Fruit fly (Drosophila melanogaster) whole organism, embryonic: Measurements from ENCODE around the gene sky.

Experiments used
- B-H2 ChIP-seq: fragments of 200-800 bp; sonication (Bioruptor generic); optimal IDR thresholded peaks from 2 replicates; lab custom pipeline; 2018; ENCODE audit warnings: missing biosample characterization, mild to moderate bottlenecking, missing genetic modification characterization
- CG13775 ChIP-seq: fragments of 200-800 bp; sonication (Bioruptor generic); optimal IDR thresholded peaks from 3 replicates; lab custom pipeline; 2017; ENCODE audit warnings: missing biosample characterization, mild to moderate bottlenecking, missing genetic modification characterization
- CG1529 ChIP-seq: fragments of 200-800 bp; sonication (Bioruptor generic); optimal IDR thresholded peaks from 3 replicates; lab custom pipeline; 2018; ENCODE audit warnings: missing biosample characterization, missing genetic modification characterization
- CG15479 ChIP-seq: fragments of 200-800 bp; sonication (Bioruptor generic); optimal IDR thresholded peaks from 3 replicates; lab custom pipeline; 2019; ENCODE audit warnings: missing biosample characterization, mild to moderate bottlenecking, missing genetic modification characterization, moderate library complexity
- CG18599 ChIP-seq: fragments of 200-800 bp; sonication (Bioruptor generic); optimal IDR thresholded peaks from 3 replicates; lab custom pipeline; 2017; ENCODE audit warnings: missing biosample characterization, missing genetic modification characterization, mild to moderate bottlenecking, moderate library complexity, missing genetic modification reagents
- CG2116 ChIP-seq: fragments of 200-800 bp; sonication (Bioruptor generic); optimal IDR thresholded peaks from 3 replicates; lab custom pipeline; 2018; ENCODE audit warnings: missing biosample characterization, mild to moderate bottlenecking, missing genetic modification characterization
- CG32767 ChIP-seq: fragments of 200-800 bp; sonication (Bioruptor generic); IDR thresholded peaks from 2 replicates; pipeline ENCODE4 v1.3.6; 2022; ENCODE audit warnings: missing biosample characterization, missing genetic modification characterization
- CG42726 ChIP-seq: fragments of 200-800 bp; sonication (Bioruptor generic); IDR thresholded peaks from 2 replicates; pipeline ENCODE4 v1.3.6; 2022; ENCODE audit warnings: missing biosample characterization, missing genetic modification characterization; ENCODE audit not compliant: partially characterized antibody
- CG4404 ChIP-seq: fragments of 200-800 bp; sonication (Bioruptor generic); IDR thresholded peaks from 2 replicates; pipeline ENCODE4 v1.3.6; 2022; ENCODE audit warnings: missing biosample characterization, missing genetic modification characterization
- CG6654 ChIP-seq: fragments of 200-800 bp; sonication (Bioruptor generic); optimal IDR thresholded peaks from 2 replicates; lab custom pipeline; 2017; ENCODE audit warnings: missing biosample characterization, mild to moderate bottlenecking, missing genetic modification characterization
- CG6689 ChIP-seq: fragments of 200-800 bp; sonication (Bioruptor generic); IDR thresholded peaks from 2 replicates; pipeline ENCODE4 v1.3.6; 2022; ENCODE audit warnings: missing biosample characterization, missing genetic modification characterization
- CG8089 ChIP-seq: fragments of 200-800 bp; sonication (Bioruptor generic); optimal IDR thresholded peaks from 3 replicates; lab custom pipeline; 2016; ENCODE audit warnings: missing biosample characterization, missing genetic modification characterization
- CG9797 ChIP-seq: fragments of 200-800 bp; sonication (Bioruptor generic); optimal IDR thresholded peaks from 3 replicates; lab custom pipeline; 2018; ENCODE audit warnings: missing biosample characterization, mild to moderate bottlenecking, missing genetic modification characterization
- CrebB ChIP-seq: fragments of 200-800 bp; sonication (Bioruptor generic); optimal IDR thresholded peaks from 3 replicates; lab custom pipeline; 2018; ENCODE audit warnings: missing biosample characterization, mild to moderate bottlenecking, missing genetic modification characterization
- Dbx ChIP-seq: fragments of 200-800 bp; sonication (Bioruptor generic); IDR thresholded peaks from 3 replicates; pipeline ENCODE4 v1.3.6; 2022; ENCODE audit warnings: missing biosample characterization, missing genetic modification characterization
- Dip3 ChIP-seq: fragments of 200-800 bp; sonication (Bioruptor generic); optimal IDR thresholded peaks from 3 replicates; lab custom pipeline; 2016; ENCODE audit warnings: missing biosample characterization, missing genetic modification characterization
- E2f1 ChIP-seq: fragments of 200-800 bp; sonication (Bioruptor generic); IDR thresholded peaks from 2 replicates; pipeline ENCODE4 v1.3.6; 2022; ENCODE audit warnings: missing biosample characterization, missing genetic modification characterization
- Ets65A ChIP-seq: fragments of 200-800 bp; sonication (Bioruptor generic); peaks from one replicate; lab custom pipeline; 2016; ENCODE audit warnings: missing biosample characterization, missing genetic modification characterization
- H2.0 ChIP-seq: fragments of 200-800 bp; sonication (Bioruptor generic); IDR thresholded peaks from 2 replicates; pipeline ENCODE4 v1.3.6; 2022; ENCODE audit warnings: missing biosample characterization, missing genetic modification characterization
- HLH4C ChIP-seq: fragments of 200-800 bp; sonication (Bioruptor generic); IDR thresholded peaks from 3 replicates; pipeline ENCODE4 v1.3.6; 2022; ENCODE audit warnings: missing biosample characterization, missing genetic modification characterization; ENCODE audit not compliant: partially characterized antibody
- Hmx ChIP-seq: fragments of 200-800 bp; sonication (Bioruptor generic); optimal IDR thresholded peaks from 2 replicates; lab custom pipeline; 2016; ENCODE audit warnings: missing biosample characterization, missing genetic modification characterization
- Lhr ChIP-seq: fragments of 200-800 bp; sonication (Bioruptor generic); optimal IDR thresholded peaks from 3 replicates; lab custom pipeline; 2017; ENCODE audit warnings: mild to moderate bottlenecking, missing biosample characterization, missing genetic modification reagents, missing genetic modification characterization
- MESR4 ChIP-seq: fragments of 200-800 bp; sonication (Bioruptor generic); optimal IDR thresholded peaks from 2 replicates; lab custom pipeline; 2018; ENCODE audit warnings: missing biosample characterization, mild to moderate bottlenecking, missing genetic modification characterization, moderate library complexity
- Med ChIP-seq: fragments of 200-800 bp; sonication (Bioruptor generic); peaks from one replicate; lab custom pipeline; 2016; ENCODE audit warnings: missing biosample characterization, missing genetic modification characterization, mild to moderate bottlenecking, inconsistent platforms, moderate library complexity
- Nf-YB ChIP-seq: fragments of 200-800 bp; sonication (Bioruptor generic); optimal IDR thresholded peaks from 3 replicates; lab custom pipeline; 2019; ENCODE audit warnings: missing biosample characterization, mild to moderate bottlenecking, missing genetic modification characterization, moderate library complexity
- Rx ChIP-seq: fragments of 200-800 bp; sonication (Bioruptor generic); IDR thresholded peaks from 2 replicates; pipeline ENCODE4 v1.3.6; 2022; ENCODE audit warnings: missing biosample characterization, missing genetic modification characterization
- Sry-β ChIP-seq: fragments of 200-800 bp; sonication (Bioruptor generic); optimal IDR thresholded peaks from 2 replicates; lab custom pipeline; 2018; ENCODE audit warnings: missing biosample characterization, mild to moderate bottlenecking, missing genetic modification characterization, moderate library complexity
- Trl ChIP-seq, 3 experiments: fragments of >200 bp in 2 of 3; fragments of 200-800 bp in 1 of 3; sonication (Bioruptor generic) in 1 of 3; optimal IDR thresholded peaks; 2 replicates in 1 of 3; 3 replicates in 2 of 3; lab custom pipeline; 2016 to 2017; ENCODE audit warnings: missing biosample characterization in 1 of 3, missing genetic modification characterization in 1 of 3
- YL-1 ChIP-seq: fragments of 200-800 bp; sonication (Bioruptor generic); optimal IDR thresholded peaks from 3 replicates; lab custom pipeline; 2017; ENCODE audit warnings: missing biosample characterization, mild to moderate bottlenecking, missing genetic modification characterization
- bbx ChIP-seq: fragments of 200-800 bp; sonication (Bioruptor generic); IDR thresholded peaks from 2 replicates; pipeline ENCODE4 v1.3.6; 2022; ENCODE audit warnings: missing biosample characterization, missing genetic modification characterization; ENCODE audit not compliant: partially characterized antibody
- chn ChIP-seq: fragments of 200-800 bp; sonication (Bioruptor generic); optimal IDR thresholded peaks from 2 replicates; lab custom pipeline; 2016; ENCODE audit warnings: missing biosample characterization, missing genetic modification characterization
- en ChIP-seq: fragments of 200-800 bp; sonication (Bioruptor generic); optimal IDR thresholded peaks from 2 replicates; lab custom pipeline; 2016; ENCODE audit warnings: missing biosample characterization, missing genetic modification characterization
- eve ChIP-seq, 2 experiments: fragments of >200 bp; optimal IDR thresholded peaks; 2 replicates each; lab custom pipeline; 2017; ENCODE audit warnings: missing biosample characterization in 2 of 2, missing genetic modification characterization in 2 of 2
- grn ChIP-seq: fragments of 200-800 bp; sonication (Bioruptor generic); optimal IDR thresholded peaks from 3 replicates; lab custom pipeline; 2017; ENCODE audit warnings: missing biosample characterization, missing genetic modification characterization
- gt ChIP-seq: fragments of 200-800 bp; sonication (Bioruptor generic); IDR thresholded peaks from 2 replicates; pipeline ENCODE4 v1.3.6; 2022; ENCODE audit warnings: missing biosample characterization, missing genetic modification characterization
- hbn ChIP-seq: fragments of 200-800 bp; sonication (Bioruptor generic); IDR thresholded peaks from 2 replicates; pipeline ENCODE4 v1.3.6; 2022; ENCODE audit warnings: missing biosample characterization, missing genetic modification characterization; ENCODE audit not compliant: partially characterized antibody
- hkb ChIP-seq, 2 experiments: fragments of 200-800 bp in 1 of 2; fragments of >200 bp in 1 of 2; sonication (Bioruptor generic) in 1 of 2; IDR thresholded peaks in 1 of 2; optimal IDR thresholded peaks in 1 of 2; 2 replicates each; pipeline versions ENCODE4 v1.3.6 to Lab custom; 2017 to 2022; ENCODE audit warnings: missing biosample characterization in 1 of 2, missing genetic modification characterization in 1 of 2
- kah ChIP-seq: fragments of 200-800 bp; sonication (Bioruptor generic); optimal IDR thresholded peaks from 2 replicates; lab custom pipeline; 2018; ENCODE audit warnings: missing biosample characterization, mild to moderate bottlenecking, missing genetic modification characterization
- luna ChIP-seq: fragments of 200-800 bp; sonication (Bioruptor generic); optimal IDR thresholded peaks from 2 replicates; lab custom pipeline; 2016; ENCODE audit warnings: missing biosample characterization, missing genetic modification characterization
- maf-S ChIP-seq: fragments of 200-800 bp; sonication (Bioruptor generic); optimal IDR thresholded peaks from 2 replicates; lab custom pipeline; 2016; ENCODE audit warnings: missing biosample characterization, missing genetic modification characterization
- nau ChIP-seq: fragments of 200-800 bp; sonication (Bioruptor generic); optimal IDR thresholded peaks from 3 replicates; lab custom pipeline; 2017; ENCODE audit warnings: missing biosample characterization, mild to moderate bottlenecking, missing genetic modification characterization, missing genetic modification reagents
- rib ChIP-seq: fragments of 200-800 bp; sonication (Bioruptor generic); IDR thresholded peaks from 2 replicates; pipeline ENCODE4 v1.3.6; 2022; ENCODE audit warnings: missing biosample characterization, missing genetic modification characterization
- sens ChIP-seq: fragments of 200-800 bp; sonication (Bioruptor generic); peaks from one replicate; lab custom pipeline; 2016; ENCODE audit warnings: missing biosample characterization, missing genetic modification characterization
- sr ChIP-seq: fragments of 200-800 bp; sonication (Bioruptor generic); IDR thresholded peaks from 3 replicates; pipeline ENCODE4 v1.3.6; 2022; ENCODE audit warnings: missing biosample characterization, missing genetic modification characterization
- tio ChIP-seq: fragments of 200-800 bp; sonication (Bioruptor generic); optimal IDR thresholded peaks from 2 replicates; lab custom pipeline; 2017; ENCODE audit warnings: missing biosample characterization, missing genetic modification characterization, inconsistent platforms
- trem ChIP-seq: fragments of 200-800 bp; optimal IDR thresholded peaks from 3 replicates; lab custom pipeline; 2019; ENCODE audit warnings: missing biosample characterization, mild to moderate bottlenecking, missing genetic modification characterization, moderate library complexity
- tup ChIP-seq: fragments of 200-800 bp; sonication (Bioruptor generic); optimal IDR thresholded peaks from 2 replicates; lab custom pipeline; 2016; ENCODE audit warnings: missing biosample characterization, mild to moderate bottlenecking, missing genetic modification characterization, moderate library complexity
- usp ChIP-seq: fragments of >200 bp; optimal IDR thresholded peaks from 2 replicates; lab custom pipeline; 2017; ENCODE audit warnings: missing biosample characterization, missing genetic modification characterization
- zfh1 ChIP-seq: fragments of 200-800 bp; sonication (Bioruptor generic); IDR thresholded peaks from 3 replicates; pipeline ENCODE4 v1.3.6; 2022; ENCODE audit warnings: missing biosample characterization, missing genetic modification characterization

Gene sky

DNA sequence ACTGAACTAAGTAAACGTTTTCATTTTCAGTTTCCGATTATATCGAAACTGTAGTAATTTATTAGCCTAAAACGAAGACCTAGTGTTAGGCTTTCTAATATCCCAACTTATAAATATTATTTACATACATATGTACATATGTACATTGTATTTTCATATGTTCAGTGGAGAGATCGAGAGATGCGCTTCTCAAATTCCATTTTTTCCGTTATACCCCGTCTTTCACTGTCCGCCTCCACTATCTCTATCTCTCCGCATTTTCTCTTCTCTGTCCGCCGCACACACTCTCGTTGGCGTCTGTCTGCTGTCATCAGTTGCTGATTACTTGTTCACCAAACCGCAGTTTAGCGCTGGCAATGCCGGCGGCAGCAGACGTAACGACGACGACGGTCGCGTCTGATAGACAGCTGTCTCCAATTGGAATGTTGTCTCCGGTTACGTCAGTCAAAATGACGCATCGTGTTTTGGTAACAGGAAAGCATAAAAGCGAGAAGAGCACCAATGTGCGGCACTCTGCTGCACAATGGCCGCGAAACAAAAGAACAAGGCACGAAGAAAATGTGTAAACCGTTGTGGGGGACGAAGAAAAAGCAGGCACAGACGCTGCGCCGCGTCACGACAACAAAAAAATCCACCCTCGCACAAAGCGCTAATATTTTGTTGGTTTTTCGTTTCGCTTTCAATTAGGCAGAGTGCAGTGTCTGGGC is 96.1 kb downstream of the sky start, which contains the start of gene CG9331 (continued):
- TF ChIP-seq nau (GFP tag; lab: Kevin White, UChicago), result peak; percentile 24
- no peak for TF ChIP-seq CG13775 (GFP tag; lab: Kevin White, UChicago)
- no peak for TF ChIP-seq tio (GFP tag; lab: Kevin White, UChicago)
- TF ChIP-seq CG9797 (GFP tag; lab: Kevin White, UChicago), result no peak
- no peak for TF ChIP-seq B-H2
- no peak for TF ChIP-seq CG1529 (GFP tag; lab: Kevin White, UChicago)
- no peak for TF ChIP-seq CG6654 (GFP tag; lab: Kevin White, UChicago)
- TF ChIP-seq Nf-YB (GFP tag; lab: Kevin White, UChicago), result no peak
- TF ChIP-seq Hmx, result no peak
- TF ChIP-seq CG6689 (GFP tag; lab: Robert Waterston, UW), result no peak
- peak; percentile 58 for TF ChIP-seq CG15479
- TF ChIP-seq eve (GFP tag; optimal IDR thresholded peaks at IDR 0.05; lab: Kevin White, UChicago), result peak in 1 of 2 experiments; percentile 62
- peak; percentile 42; the same call in 1 of the 3 replicates for TF ChIP-seq sr
- no peak for TF ChIP-seq gt (GFP tag; lab: Robert Waterston, UW)
- no peak for TF ChIP-seq CG18599 (GFP tag; lab: Kevin White, UChicago)
- no peak for TF ChIP-seq rib (GFP tag; lab: Robert Waterston, UW)
- TF ChIP-seq grn, result peak; percentile 54
- no peak for TF ChIP-seq tup
- no peak for TF ChIP-seq CG42726 (GFP tag; lab: Robert Waterston, UW)
- TF ChIP-seq Dip3 (GFP tag; lab: Kevin White, UChicago), result no peak
- TF ChIP-seq kah (GFP tag; lab: Kevin White, UChicago), result no peak
- TF ChIP-seq chn (GFP tag; lab: Kevin White, UChicago), result peak; percentile 21
- TF ChIP-seq CG32767, result peak; percentile 60; the same call in 1 of the 2 replicates
- no peak for TF ChIP-seq maf-S (GFP tag; lab: Kevin White, UChicago)
- TF ChIP-seq CrebB (tag; lab: Kevin White, UChicago), result no peak
- peak; percentile 27 for TF ChIP-seq sens (GFP tag; lab: Kevin White, UChicago)
- no peak for TF ChIP-seq luna
- no peak for TF ChIP-seq YL-1 (GFP tag; lab: Kevin White, UChicago)
- TF ChIP-seq Med, result peak; percentile 90
- no peak for TF ChIP-seq trem (tag; lab: Kevin White, UChicago)
- TF ChIP-seq CG8089 (GFP tag; lab: Kevin White, UChicago), result no peak
- no peak for TF ChIP-seq MESR4 (GFP tag; lab: Kevin White, UChicago)
- no peak for TF ChIP-seq Ets65A (GFP tag; lab: Kevin White, UChicago)
- peak; percentile 58 for TF ChIP-seq hkb (optimal IDR thresholded peaks at IDR 0.05; lab: Kevin White, UChicago)
- no peak for TF ChIP-seq hkb (GFP tag; IDR thresholded peaks at IDR 0.05; lab: Robert Waterston, UW)
- no peak for TF ChIP-seq E2f1 (GFP tag; lab: Robert Waterston, UW)
- no peak for TF ChIP-seq CG2116 (GFP tag; lab: Kevin White, UChicago)
- TF ChIP-seq bbx (GFP tag; lab: Robert Waterston, UW), result peak; percentile 75; the same call in 1 of the 2 replicates
- no peak for TF ChIP-seq zfh1
- peak; percentile 68 for TF ChIP-seq Lhr (GFP tag; lab: Kevin White, UChicago)
- TF ChIP-seq CG4404 (GFP tag; lab: Robert Waterston, UW), result no peak
- no peak for TF ChIP-seq H2.0 (GFP tag; lab: Robert Waterston, UW)
- peak; percentile 48; the same call in 1 of the 3 replicates for TF ChIP-seq HLH4C (GFP tag; lab: Robert Waterston, UW)
- 0 out of 2 replicates have a peak, but pooled peaks have one; percentile 23 for TF ChIP-seq hbn (GFP tag; lab: Robert Waterston, UW)
- no peak for TF ChIP-seq usp (GFP tag; lab: Kevin White, UChicago)
- no peak for TF ChIP-seq Sry-β
- no peak for TF ChIP-seq en (GFP tag; lab: Kevin White, UChicago)
- no peak for TF ChIP-seq Rx
- no peak for TF ChIP-seq Dbx (GFP tag; lab: Robert Waterston, UW)
- peak; percentile 55 to 66 for TF ChIP-seq Trl (optimal IDR thresholded peaks at IDR 0.05; lab: Kevin White, UChicago)
- no peak for TF ChIP-seq Trl (GFP tag; optimal IDR thresholded peaks at IDR 0.05; lab: Kevin White, UChicago)
